Fruit fly (Drosophila melanogaster) whole organism, embryonic: ENCODE measurements around the gene CG6923.

Experiments used
- Aef1 ChIP-seq: fragments of 200-800 bp; sonication (Bioruptor generic); IDR thresholded peaks from 3 replicates; pipeline ENCODE4 v1.3.6; 2022; ENCODE audit warnings: missing biosample characterization, missing genetic modification characterization
- Asciz ChIP-seq: fragments of 200-800 bp; sonication (Bioruptor generic); optimal IDR thresholded peaks from 2 replicates; lab custom pipeline; 2017; ENCODE audit warnings: missing biosample characterization, mild to moderate bottlenecking, missing genetic modification characterization, missing genetic modification reagents
- BtbVII ChIP-seq: fragments of 200-800 bp; sonication (Bioruptor generic); optimal IDR thresholded peaks from 3 replicates; lab custom pipeline; 2017; ENCODE audit warnings: missing biosample characterization, mild to moderate bottlenecking, missing genetic modification characterization
- CG10959 ChIP-seq: fragments of 200-800 bp; sonication (Bioruptor generic); IDR thresholded peaks from 2 replicates; pipeline ENCODE4 v1.3.6; 2022; ENCODE audit warnings: missing biosample characterization, missing genetic modification characterization
- CG11247 ChIP-seq: fragments of 200-800 bp; sonication (Bioruptor generic); IDR thresholded peaks from 2 replicates; pipeline ENCODE4 v1.3.6; 2022; ENCODE audit warnings: missing biosample characterization, missing genetic modification characterization
- CG12659 ChIP-seq: fragments of 200-800 bp; sonication (Bioruptor generic); optimal IDR thresholded peaks from 3 replicates; lab custom pipeline; 2017; ENCODE audit warnings: mild to moderate bottlenecking, missing biosample characterization, missing genetic modification reagents, missing genetic modification characterization
- CG13775 ChIP-seq: fragments of 200-800 bp; sonication (Bioruptor generic); optimal IDR thresholded peaks from 3 replicates; lab custom pipeline; 2017; ENCODE audit warnings: missing biosample characterization, mild to moderate bottlenecking, missing genetic modification characterization
- CG14710 ChIP-seq: fragments of 200-800 bp; sonication (Bioruptor generic); optimal IDR thresholded peaks from 3 replicates; lab custom pipeline; 2019; ENCODE audit warnings: missing biosample characterization, mild to moderate bottlenecking, missing genetic modification characterization, moderate library complexity
- CG15073 ChIP-seq: fragments of 200-800 bp; sonication (Bioruptor generic); optimal IDR thresholded peaks from 2 replicates; lab custom pipeline; 2016; ENCODE audit warnings: missing biosample characterization, missing genetic modification characterization
- CG15479 ChIP-seq: fragments of 200-800 bp; sonication (Bioruptor generic); optimal IDR thresholded peaks from 3 replicates; lab custom pipeline; 2019; ENCODE audit warnings: missing biosample characterization, mild to moderate bottlenecking, missing genetic modification characterization, moderate library complexity
- CG17912 ChIP-seq: fragments of 200-800 bp; sonication (Bioruptor generic); optimal IDR thresholded peaks from 2 replicates; lab custom pipeline; 2018; ENCODE audit warnings: missing biosample characterization, mild to moderate bottlenecking, missing genetic modification characterization
- CG2199 ChIP-seq: fragments of 200-800 bp; sonication (Bioruptor generic); IDR thresholded peaks from 3 replicates; pipeline ENCODE4 v1.3.6; 2022; ENCODE audit warnings: missing biosample characterization, missing genetic modification characterization
- CG31224 ChIP-seq: fragments of 200-800 bp; sonication (Bioruptor generic); IDR thresholded peaks from 2 replicates; pipeline ENCODE4 v1.3.6; 2022; ENCODE audit warnings: missing biosample characterization, missing genetic modification characterization
- CG31365 ChIP-seq: fragments of 200-800 bp; sonication (Bioruptor generic); optimal IDR thresholded peaks from 2 replicates; lab custom pipeline; 2018; ENCODE audit warnings: missing biosample characterization, mild to moderate bottlenecking, missing genetic modification characterization
- CG42726 ChIP-seq: fragments of 200-800 bp; sonication (Bioruptor generic); IDR thresholded peaks from 2 replicates; pipeline ENCODE4 v1.3.6; 2022; ENCODE audit warnings: missing biosample characterization, missing genetic modification characterization; ENCODE audit not compliant: partially characterized antibody
- CG4282 ChIP-seq: fragments of 200-800 bp; sonication (Bioruptor generic); optimal IDR thresholded peaks from 2 replicates; lab custom pipeline; 2016; ENCODE audit warnings: missing biosample characterization, missing genetic modification characterization
- CG4424 ChIP-seq: fragments of 200-800 bp; sonication (Bioruptor generic); optimal IDR thresholded peaks from 3 replicates; lab custom pipeline; 2016; ENCODE audit warnings: missing biosample characterization, missing genetic modification characterization
- CG4617 ChIP-seq: fragments of 200-800 bp; sonication (Bioruptor generic); optimal IDR thresholded peaks from 3 replicates; lab custom pipeline; 2016; ENCODE audit warnings: missing biosample characterization, missing genetic modification characterization, borderline replicate concordance
- CG6683 ChIP-seq: fragments of 200-800 bp; sonication (Bioruptor generic); optimal IDR thresholded peaks from 2 replicates; lab custom pipeline; 2017; ENCODE audit warnings: missing biosample characterization, mild to moderate bottlenecking, missing genetic modification characterization, missing genetic modification reagents
- CG6689 ChIP-seq: fragments of 200-800 bp; sonication (Bioruptor generic); IDR thresholded peaks from 2 replicates; pipeline ENCODE4 v1.3.6; 2022; ENCODE audit warnings: missing biosample characterization, missing genetic modification characterization
- CG7556 ChIP-seq: fragments of 200-800 bp; sonication (Bioruptor generic); optimal IDR thresholded peaks from 2 replicates; lab custom pipeline; 2017; ENCODE audit warnings: missing biosample characterization, mild to moderate bottlenecking, missing genetic modification characterization
- CG7745 ChIP-seq: fragments of 200-800 bp; sonication (Bioruptor generic); optimal IDR thresholded peaks from 2 replicates; lab custom pipeline; 2018; ENCODE audit warnings: missing biosample characterization, mild to moderate bottlenecking, missing genetic modification characterization, moderate library complexity
- CG7928 ChIP-seq: fragments of 200-800 bp; sonication (Bioruptor generic); optimal IDR thresholded peaks from 2 replicates; lab custom pipeline; 2017; ENCODE audit warnings: missing biosample characterization, mild to moderate bottlenecking, missing genetic modification characterization
- CG8290 ChIP-seq, 3 experiments: fragments of 200-800 bp; sonication (Bioruptor generic); optimal IDR thresholded peaks; 2 replicates each; lab custom pipeline; 2016 to 2019; ENCODE audit warnings: missing biosample characterization in 3 of 3, missing genetic modification characterization in 3 of 3, mild to moderate bottlenecking in 2 of 3, moderate library complexity in 1 of 3
- CG8924 ChIP-seq: fragments of 200-800 bp; optimal IDR thresholded peaks from 3 replicates; lab custom pipeline; 2019; ENCODE audit warnings: missing biosample characterization, mild to moderate bottlenecking, missing genetic modification characterization, moderate library complexity
- CG9609 ChIP-seq: fragments of 200-800 bp; sonication (Bioruptor generic); optimal IDR thresholded peaks from 3 replicates; lab custom pipeline; 2016; ENCODE audit warnings: missing biosample characterization, missing genetic modification characterization
- CG9932 ChIP-seq: fragments of 200-800 bp; sonication (Bioruptor generic); IDR thresholded peaks from 2 replicates; pipeline ENCODE4 v1.3.6; 2022; ENCODE audit warnings: missing biosample characterization, missing genetic modification characterization
- Doc2 ChIP-seq: fragments of 200-800 bp; sonication (Bioruptor generic); IDR thresholded peaks from 2 replicates; pipeline ENCODE4 v1.3.6; 2022; ENCODE audit warnings: missing biosample characterization, missing genetic modification characterization
- Gsc ChIP-seq: fragments of 200-800 bp; sonication (Bioruptor generic); IDR thresholded peaks from 2 replicates; pipeline ENCODE4 v1.3.6; 2022; ENCODE audit warnings: missing biosample characterization, missing genetic modification characterization
- HHEX ChIP-seq: fragments of 200-800 bp; sonication (Bioruptor generic); optimal IDR thresholded peaks from 3 replicates; lab custom pipeline; 2017; ENCODE audit warnings: missing biosample characterization, mild to moderate bottlenecking, missing genetic modification characterization, missing genetic modification reagents
- Lpt ChIP-seq: fragments of >200 bp; optimal IDR thresholded peaks from 2 replicates; lab custom pipeline; 2018; ENCODE audit warnings: missing biosample characterization, missing genetic modification characterization
- NC2α ChIP-seq: fragments of 200-800 bp; sonication (Bioruptor generic); optimal IDR thresholded peaks from 2 replicates; lab custom pipeline; 2016; ENCODE audit warnings: missing biosample characterization, missing genetic modification characterization
- Oli ChIP-seq: fragments of 200-800 bp; sonication (Bioruptor generic); optimal IDR thresholded peaks from 2 replicates; lab custom pipeline; 2018; ENCODE audit warnings: missing biosample characterization, mild to moderate bottlenecking, missing genetic modification characterization, moderate library complexity
- Sin3A ChIP-seq: fragments of >200 bp; optimal IDR thresholded peaks from 2 replicates; lab custom pipeline; 2018
- Sry-β ChIP-seq: fragments of 200-800 bp; sonication (Bioruptor generic); optimal IDR thresholded peaks from 2 replicates; lab custom pipeline; 2018; ENCODE audit warnings: missing biosample characterization, mild to moderate bottlenecking, missing genetic modification characterization, moderate library complexity
- Usf ChIP-seq: fragments of 200-800 bp; sonication (Bioruptor generic); optimal IDR thresholded peaks from 2 replicates; lab custom pipeline; 2017; ENCODE audit warnings: missing genotype, missing biosample characterization, missing genetic modification characterization
- Vsx1 ChIP-seq: fragments of 200-800 bp; sonication (Bioruptor generic); optimal IDR thresholded peaks from 2 replicates; lab custom pipeline; 2017; ENCODE audit warnings: missing biosample characterization, mild to moderate bottlenecking, missing genetic modification characterization, missing genetic modification reagents
- ab ChIP-seq: fragments of 200-800 bp; sonication (Bioruptor generic); optimal IDR thresholded peaks from 2 replicates; lab custom pipeline; 2016; ENCODE audit warnings: missing biosample characterization, missing genetic modification characterization
- crp ChIP-seq, 2 experiments: fragments of 200-800 bp; sonication (Bioruptor generic); optimal IDR thresholded peaks; 2 replicates in 1 of 2; 3 replicates in 1 of 2; lab custom pipeline; 2017; ENCODE audit warnings: missing biosample characterization in 2 of 2, missing genetic modification characterization in 2 of 2, mild to moderate bottlenecking in 1 of 2, moderate library complexity in 1 of 2
- dimm ChIP-seq: fragments of 200-800 bp; sonication (Bioruptor generic); IDR thresholded peaks from 2 replicates; pipeline ENCODE4 v1.3.6; 2022; ENCODE audit warnings: missing biosample characterization, missing genetic modification characterization
- fd96Cb ChIP-seq: fragments of 200-800 bp; sonication (Bioruptor generic); optimal IDR thresholded peaks from 2 replicates; lab custom pipeline; 2018; ENCODE audit warnings: missing biosample characterization, mild to moderate bottlenecking, missing genetic modification characterization, moderate library complexity
- gsb ChIP-seq: fragments of 200-800 bp; sonication (Bioruptor generic); IDR thresholded peaks from 2 replicates; pipeline ENCODE4 v1.3.6; 2022; ENCODE audit warnings: missing biosample characterization, missing genetic modification characterization
- ham ChIP-seq: fragments of 200-800 bp; sonication (Bioruptor generic); IDR thresholded peaks from 2 replicates; pipeline ENCODE4 v1.3.6; 2022; ENCODE audit warnings: missing biosample characterization, missing genetic modification characterization
- hth ChIP-seq: fragments of >200 bp; optimal IDR thresholded peaks from 2 replicates; lab custom pipeline; 2017; ENCODE audit warnings: inconsistent platforms
- oc ChIP-seq: fragments of 200-800 bp; sonication (Bioruptor generic); optimal IDR thresholded peaks from 2 replicates; lab custom pipeline; 2018; ENCODE audit warnings: missing biosample characterization, mild to moderate bottlenecking, missing genetic modification characterization, moderate library complexity
- run ChIP-seq: fragments of 200-800 bp; sonication (Bioruptor generic); optimal IDR thresholded peaks from 3 replicates; lab custom pipeline; 2018; ENCODE audit warnings: missing biosample characterization, mild to moderate bottlenecking, missing genetic modification characterization
- scrt ChIP-seq: fragments of 200-800 bp; sonication (Bioruptor generic); optimal IDR thresholded peaks from 2 replicates; lab custom pipeline; 2018; ENCODE audit warnings: missing biosample characterization, mild to moderate bottlenecking, missing genetic modification characterization, moderate library complexity
- sim ChIP-seq: fragments of 200-800 bp; sonication (Bioruptor generic); IDR thresholded peaks from 2 replicates; pipeline ENCODE4 v1.3.6; 2022; ENCODE audit warnings: missing biosample characterization, missing genetic modification characterization
- slou ChIP-seq: fragments of 200-800 bp; sonication (Bioruptor generic); optimal IDR thresholded peaks from 3 replicates; lab custom pipeline; 2016; ENCODE audit warnings: missing biosample characterization, missing genetic modification characterization
- toy ChIP-seq: fragments of 200-800 bp; sonication (Bioruptor generic); IDR thresholded peaks from 2 replicates; pipeline ENCODE4 v1.3.6; 2022; ENCODE audit warnings: missing biosample characterization, missing genetic modification characterization

Gene CG6923

DNA sequence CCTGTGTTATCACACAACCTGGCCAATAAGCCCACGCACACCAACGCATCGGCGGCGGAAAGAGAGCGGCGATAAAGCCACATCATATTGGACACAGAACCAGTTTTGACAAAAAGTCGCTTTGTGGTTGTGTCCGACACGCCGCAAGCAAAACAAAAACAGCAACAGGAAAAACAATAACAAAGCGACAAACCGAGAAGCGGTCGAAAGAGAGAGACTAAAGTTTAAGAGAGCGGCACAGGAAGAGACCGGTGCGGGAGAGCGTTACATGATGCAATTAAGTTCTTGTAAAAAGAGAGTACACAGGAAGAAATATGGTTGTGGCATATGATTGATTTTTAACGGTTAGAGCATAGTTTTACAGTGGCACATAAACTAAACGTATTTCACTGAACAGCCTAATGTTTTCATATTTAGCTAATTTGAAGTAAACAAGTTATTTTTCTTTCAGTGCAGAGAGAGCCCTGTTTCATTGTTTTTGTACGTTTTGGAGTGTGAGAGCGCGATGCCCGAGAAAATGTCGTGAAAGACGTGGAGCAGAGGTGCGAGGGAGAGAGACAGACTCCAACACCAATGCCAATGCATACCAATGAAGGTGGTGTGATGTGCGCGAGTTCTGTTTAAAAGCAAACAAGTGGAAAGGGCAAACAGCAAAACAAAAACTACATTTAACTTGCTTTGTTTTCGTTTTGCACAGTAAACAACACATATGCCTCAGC lies 11.0 kb upstream of the CG6923 start (continued):
- TF ChIP-seq HHEX (peak; percentile 100), CG2199 (GFP tag; lab: Robert Waterston, UW) (no peak), sim (GFP tag; lab: Robert Waterston, UW) (no peak), CG4282 (GFP tag; lab: Kevin White, UChicago) (peak; percentile 100), gsb (GFP tag; lab: Robert Waterston, UW) (no peak), BtbVII (GFP tag; lab: Kevin White, UChicago) (peak; percentile 100), Usf (GFP tag; lab: Kevin White, UChicago) (peak; percentile 99), Vsx1 (peak; percentile 99), CG6689 (GFP tag; lab: Robert Waterston, UW) (no peak), CG15479 (GFP tag; lab: Kevin White, UChicago) (peak; percentile 82), CG10959 (GFP tag; lab: Robert Waterston, UW) (no peak), Aef1 (GFP tag; lab: Robert Waterston, UW) (no peak), CG7928 (GFP tag; lab: Kevin White, UChicago) (peak; percentile 87), hth (lab: Kevin White, UChicago) (no peak), CG9609 (GFP tag; lab: Kevin White, UChicago) (peak; percentile 100), CG31365 (tag; lab: Kevin White, UChicago) (peak; percentile 96), run (peak; percentile 99), crp (GFP tag; optimal IDR thresholded peaks at IDR 0.05; lab: Kevin White, UChicago) (peak; percentile 45 to 81), slou (GFP tag; lab: Kevin White, UChicago) (peak; percentile 99), CG42726 (no peak), Oli (peak; percentile 100), CG12659 (GFP tag; lab: Kevin White, UChicago) (peak; percentile 100), CG31224 (GFP tag; lab: Robert Waterston, UW) (no peak), Sin3A (lab: Kevin White, UChicago) (no peak), Asciz (peak; percentile 99), Doc2 (no peak), CG9932 (GFP tag; lab: Robert Waterston, UW) (no peak), dimm (GFP tag; lab: Robert Waterston, UW) (no peak), CG8924 (tag; lab: Kevin White, UChicago) (peak; percentile 100), fd96Cb (tag; lab: Kevin White, UChicago) (peak; percentile 100), CG7556 (peak; percentile 100), ab (GFP tag; lab: Kevin White, UChicago) (peak; percentile 100), scrt (GFP tag; lab: Kevin White, UChicago) (peak; percentile 99), Gsc (GFP tag; lab: Robert Waterston, UW) (no peak), NC2α (GFP tag; lab: Kevin White, UChicago) (peak; percentile 100), CG13775 (GFP tag; lab: Kevin White, UChicago) (peak; percentile 100), Lpt (no peak), ham (no peak), oc (tag; lab: Kevin White, UChicago) (peak; percentile 100), CG14710 (tag; lab: Kevin White, UChicago) (peak; percentile 99), Sry-β (peak; percentile 81), CG4424 (peak; percentile 100), CG7745 (tag; lab: Kevin White, UChicago) (peak; percentile 96), toy (GFP tag; lab: Robert Waterston, UW) (no peak), CG8290 (GFP tag; optimal IDR thresholded peaks at IDR 0.05; lab: Kevin White, UChicago) (peak; percentile 100), CG8290 (tag; optimal IDR thresholded peaks at IDR 0.05; lab: Kevin White, UChicago) (peak; percentile 99 to 100), CG4617 (GFP tag; lab: Kevin White, UChicago) (peak; percentile 100), CG17912 (peak; percentile 99), CG11247 (GFP tag; lab: Robert Waterston, UW) (no peak), CG15073 (GFP tag; lab: Kevin White, UChicago) (peak; percentile 94), CG6683 (GFP tag; lab: Kevin White, UChicago) (peak; percentile 99)
